Worm (Caenorhabditis elegans): ENCODE data around the gene D1014.4.

The D1014.4 gene

ce11 chrV:8130149-8130661 is 2.8 kb upstream of the D1014.4 start, which contains the start of gene snap-1 (continued):
- TF ChIP-seq nhr-12 (tag; optimal IDR thresholded peaks at IDR 0.05), result no peak
- peak; percentile 58 for TF ChIP-seq isw-1 (GFP tag; IDR thresholded peaks at IDR 0.05)
- no peak for TF ChIP-seq Y116A8C.19 (tag; optimal IDR thresholded peaks at IDR 0.05; ENCODE audit: borderline replicate concordance)
- peak; percentile 43 to 56 for TF ChIP-seq efl-1 (optimal IDR thresholded peaks at IDR 0.05)
- peak; percentile 29 to 95 for TF ChIP-seq efl-1 (GFP tag; optimal IDR thresholded peaks at IDR 0.05 in 1 of 2)
- TF ChIP-seq skn-1 (tag; optimal IDR thresholded peaks at IDR 0.05), result peak; percentile 81
- TF ChIP-seq nhr-28 (tag; optimal IDR thresholded peaks at IDR 0.05), result no peak
- TF ChIP-seq dpl-1 (GFP tag; optimal IDR thresholded peaks at IDR 0.05), result peak; percentile 14 to 52 (median 33)
- peak; percentile 56 for TF ChIP-seq snu-23 (GFP tag; optimal IDR thresholded peaks at IDR 0.05)
- TF ChIP-seq lin-14 (GFP tag; optimal IDR thresholded peaks at IDR 0.05), result peak; percentile 95
- no peak for TF ChIP-seq pax-3 (tag; optimal IDR thresholded peaks at IDR 0.05)
- TF ChIP-seq mdl-1 (tag; optimal IDR thresholded peaks at IDR 0.05), result peak in 1 of 2 experiments; percentile 17
- no peak for TF ChIP-seq unc-130 (tag; optimal IDR thresholded peaks at IDR 0.05)
- peak; percentile 46 for TF ChIP-seq unc-86 (tag; optimal IDR thresholded peaks at IDR 0.05)
- no peak for TF ChIP-seq unc-30 (tag; optimal IDR thresholded peaks at IDR 0.05)
- TF ChIP-seq hlh-4 (tag; optimal IDR thresholded peaks at IDR 0.05), result no peak
- peak; percentile 28 for TF ChIP-seq jun-1 (tag; optimal IDR thresholded peaks at IDR 0.05)
- no peak for TF ChIP-seq zag-1 (tag; optimal IDR thresholded peaks at IDR 0.05)
- no peak for TF ChIP-seq ceh-63 (GFP tag; optimal IDR thresholded peaks at IDR 0.05)
- TF ChIP-seq ceh-8 (GFP tag; optimal IDR thresholded peaks at IDR 0.05), result no peak
- no peak for TF ChIP-seq hpl-2 (GFP tag; optimal IDR thresholded peaks at IDR 0.05)
- TF ChIP-seq nhr-47 (tag; optimal IDR thresholded peaks at IDR 0.05), result peak; percentile 51
- peak; percentile 45 to 49 for TF ChIP-seq lsy-2 (tag; optimal IDR thresholded peaks at IDR 0.05)
- peak; percentile 75 for TF ChIP-seq zip-4 (GFP tag; optimal IDR thresholded peaks at IDR 0.05)
- peak; percentile 0 to 91 (median 51) for TF ChIP-seq ceh-82 (tag; optimal IDR thresholded peaks at IDR 0.05)
- TF ChIP-seq mab-9 (GFP tag; IDR thresholded peaks at IDR 0.05), result no peak
- no peak for TF ChIP-seq unc-98 (GFP tag; IDR thresholded peaks at IDR 0.05)
- no peak for TF ChIP-seq ztf-11 (tag; optimal IDR thresholded peaks at IDR 0.05)
- peak; percentile 74 for TF ChIP-seq xbp-1 (tag; optimal IDR thresholded peaks at IDR 0.05)
- TF ChIP-seq blmp-1 (tag; optimal IDR thresholded peaks at IDR 0.05), result no peak

- TF ChIP-seq unc-62 (GFP tag; optimal IDR thresholded peaks at IDR 0.05) (no peak), mef-2 (tag; optimal IDR thresholded peaks at IDR 0.05) (no peak), unc-30 (tag; optimal IDR thresholded peaks at IDR 0.05) (no peak), aly-2 (tag; optimal IDR thresholded peaks at IDR 0.05) (no peak), ztf-11 (tag; optimal IDR thresholded peaks at IDR 0.05) (no peak), jun-1 (tag; optimal IDR thresholded peaks at IDR 0.05) (no peak), efl-3 (GFP tag; optimal IDR thresholded peaks at IDR 0.05) (no peak), irx-1 (tag; optimal IDR thresholded peaks at IDR 0.05) (no peak), ceh-8 (GFP tag; optimal IDR thresholded peaks at IDR 0.05) (no peak), nhr-28 (tag; optimal IDR thresholded peaks at IDR 0.05) (no peak), zag-1 (tag; optimal IDR thresholded peaks at IDR 0.05) (no peak), ceh-63 (GFP tag; optimal IDR thresholded peaks at IDR 0.05) (no peak), pag-3 (tag; optimal IDR thresholded peaks at IDR 0.05; ENCODE audit: borderline replicate concordance, insufficient read depth) (no peak), tbx-2 (tag; optimal IDR thresholded peaks at IDR 0.05) (no peak), pax-3 (tag; optimal IDR thresholded peaks at IDR 0.05) (no peak), mdl-1 (tag; optimal IDR thresholded peaks at IDR 0.05) (no peak)
These were observed 2.2 kb upstream of the D1014.4 start for ce11 chrV:8130812-8131211.

- TF ChIP-seq isw-1 (GFP tag; IDR thresholded peaks at IDR 0.05), result no peak
- TF ChIP-seq dsc-1 (tag; optimal IDR thresholded peaks at IDR 0.05), result no peak
- TF ChIP-seq elt-2 (tag; optimal IDR thresholded peaks at IDR 0.05), result no peak
- no peak for TF ChIP-seq fkh-8 (tag; optimal IDR thresholded peaks at IDR 0.05)
- no peak for TF ChIP-seq nhr-77 (tag; optimal IDR thresholded peaks at IDR 0.05)
- no peak for TF ChIP-seq mab-9 (GFP tag; IDR thresholded peaks at IDR 0.05)
- no peak for TF ChIP-seq pqm-1 (tag; optimal IDR thresholded peaks at IDR 0.05)
- TF ChIP-seq unc-86 (tag; optimal IDR thresholded peaks at IDR 0.05), result no peak
- TF ChIP-seq rnt-1 (tag; optimal IDR thresholded peaks at IDR 0.05), result no peak
- TF ChIP-seq lin-15B (tag; optimal IDR thresholded peaks at IDR 0.05), result no peak
- TF ChIP-seq nhr-28 (tag; optimal IDR thresholded peaks at IDR 0.05), result no peak
- TF ChIP-seq nhr-90 (tag; optimal IDR thresholded peaks at IDR 0.05; ENCODE audit: poor library complexity), result no peak
- no peak for TF ChIP-seq sptf-1 (tag; optimal IDR thresholded peaks at IDR 0.05)
- no peak for TF ChIP-seq xbp-1 (tag; optimal IDR thresholded peaks at IDR 0.05)
- TF ChIP-seq ama-1 (optimal IDR thresholded peaks at IDR 0.05), result no peak
These were observed 1.4 kb upstream of the D1014.4 start for ce11 chrV:8131628-8132027.
